In the genomic region with DNA sequence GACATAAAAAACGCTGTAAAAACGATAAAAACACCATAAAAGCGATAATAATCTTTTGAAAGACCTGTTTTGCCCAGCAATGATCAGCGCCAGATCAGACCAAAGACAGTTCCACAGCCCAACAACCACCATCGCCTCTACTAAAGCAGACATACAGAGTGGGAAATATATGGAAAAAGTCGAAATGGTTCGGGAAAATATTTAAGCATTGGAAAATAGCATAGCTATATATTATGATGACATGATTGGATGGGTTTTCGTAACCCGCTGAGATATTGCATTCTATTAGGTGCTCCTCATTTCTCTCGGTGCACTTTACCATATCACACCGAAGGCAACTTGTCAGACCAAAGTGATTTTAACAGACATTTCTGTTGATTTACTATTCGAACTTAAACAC, we compare ENCODE assay signal across 1 fruit fly cellular context.
A peak's percentile ranks its signal among the peaks of the same experiment; 100 is the strongest.
TF ChIP-seq lines count a peak whose summit lies in the region.

No protein-coding gene starts in this region.

TF ChIP-seq in whole organism, embryonic, 481 proteins besides CTCF, POLR2A, EP300 and RAD21 (continued from another document):
- peak; percentile 93 for TF ChIP-seq gsb (GFP tag; IDR thresholded peaks at IDR 0.05; lab: Robert Waterston, UW)
- peak; percentile 95 for TF ChIP-seq Atf6 (GFP tag; IDR thresholded peaks at IDR 0.05; lab: Robert Waterston, UW)
- no peak for TF ChIP-seq Bgb (GFP tag; IDR thresholded peaks at IDR 0.05; lab: Robert Waterston, UW; ENCODE audit: partially characterized antibody)
- TF ChIP-seq CG3281 (GFP tag; optimal IDR thresholded peaks at IDR 0.05; lab: Kevin White, UChicago), result peak; percentile 84
- TF ChIP-seq Spps (tag; optimal IDR thresholded peaks at IDR 0.05; lab: Kevin White, UChicago), result peak; percentile 59
- TF ChIP-seq abd-A (tag; optimal IDR thresholded peaks at IDR 0.05; lab: Kevin White, UChicago), result peak; percentile 89
- peak; percentile 70 for TF ChIP-seq CG6683 (GFP tag; optimal IDR thresholded peaks at IDR 0.05; lab: Kevin White, UChicago)
- TF ChIP-seq Elba2 (GFP tag; optimal IDR thresholded peaks at IDR 0.05; lab: Kevin White, UChicago), result no peak
- TF ChIP-seq Eip74EF (GFP tag; optimal IDR thresholded peaks at IDR 0.05; lab: Kevin White, UChicago), result peak in 1 of 2 experiments; percentile 76
- no peak for TF ChIP-seq sna (GFP tag; IDR thresholded peaks at IDR 0.05; lab: Robert Waterston, UW; ENCODE audit: partially characterized antibody)
- TF ChIP-seq Hmr (GFP tag; optimal IDR thresholded peaks at IDR 0.05; lab: Kevin White, UChicago), result peak; percentile 87
- TF ChIP-seq tin (GFP tag; optimal IDR thresholded peaks at IDR 0.05; lab: Kevin White, UChicago), result peak; percentile 88
- TF ChIP-seq fu2 (GFP tag; optimal IDR thresholded peaks at IDR 0.05; lab: Kevin White, UChicago), result peak; percentile 78
- TF ChIP-seq CG9727 (GFP tag; optimal IDR thresholded peaks at IDR 0.05; lab: Kevin White, UChicago), result peak; percentile 82
- TF ChIP-seq jing (GFP tag; optimal IDR thresholded peaks at IDR 0.05; lab: Kevin White, UChicago), result peak; percentile 73
- no peak for TF ChIP-seq BEAF-32 (GFP tag; optimal IDR thresholded peaks at IDR 0.05; lab: Kevin White, UChicago)
- TF ChIP-seq nmo (GFP tag; optimal IDR thresholded peaks at IDR 0.05; lab: Kevin White, UChicago), result peak; percentile 86
- peak; percentile 63 for TF ChIP-seq Fer2 (tag; optimal IDR thresholded peaks at IDR 0.05; lab: Kevin White, UChicago)
- peak; percentile 92 for TF ChIP-seq Aef1 (GFP tag; IDR thresholded peaks at IDR 0.05; lab: Robert Waterston, UW)
- peak; percentile 85 for TF ChIP-seq CG7786 (GFP tag; optimal IDR thresholded peaks at IDR 0.05; lab: Kevin White, UChicago)
- peak; percentile 83 for TF ChIP-seq CG8944 (GFP tag; optimal IDR thresholded peaks at IDR 0.05; lab: Kevin White, UChicago)
- TF ChIP-seq HmgZ (tag; optimal IDR thresholded peaks at IDR 0.05; lab: Kevin White, UChicago), result peak; percentile 87
- peak; percentile 94 for TF ChIP-seq lmd (GFP tag; IDR thresholded peaks at IDR 0.05; lab: Robert Waterston, UW)
- TF ChIP-seq trem (tag; optimal IDR thresholded peaks at IDR 0.05; lab: Kevin White, UChicago), result peak; percentile 44
- no peak for TF ChIP-seq CG8359 (GFP tag; optimal IDR thresholded peaks at IDR 0.05; lab: Kevin White, UChicago; ENCODE audit: borderline replicate concordance)
- TF ChIP-seq sc (optimal IDR thresholded peaks at IDR 0.05; lab: Kevin White, UChicago), result no peak
- no peak for TF ChIP-seq sc (GFP tag; optimal IDR thresholded peaks at IDR 0.05; lab: Kevin White, UChicago)
